Fruit fly (Drosophila melanogaster): ENCODE results near the gene CG33107.

Gene CG33107

dm6 chr3R:22552686-22553085 lies 31.8 kb downstream of the CG33107 start:
- TF ChIP-seq psq (optimal IDR thresholded peaks at IDR 0.05) (no peak), h (optimal IDR thresholded peaks at IDR 0.05) (no peak), ttk (optimal IDR thresholded peaks at IDR 0.05) (no peak), Myc (optimal IDR thresholded peaks at IDR 0.05) (no peak), Sin3A (optimal IDR thresholded peaks at IDR 0.05) (no peak), insv (optimal IDR thresholded peaks at IDR 0.05) (no peak)

- TF ChIP-seq insv (optimal IDR thresholded peaks at IDR 0.05) (no peak), h (optimal IDR thresholded peaks at IDR 0.05) (no peak), ttk (optimal IDR thresholded peaks at IDR 0.05) (no peak), Myc (optimal IDR thresholded peaks at IDR 0.05) (no peak), psq (optimal IDR thresholded peaks at IDR 0.05) (no peak), Sin3A (optimal IDR thresholded peaks at IDR 0.05) (no peak)
These were observed 34.2 kb downstream of the CG33107 start, which contains the start of gene bond for dm6 chr3R:22550306-22550812. TSS of gene bond (plus strand) at chr3R:22550680.

- TF ChIP-seq ttk (optimal IDR thresholded peaks at IDR 0.05): no peak
- TF ChIP-seq Sin3A (optimal IDR thresholded peaks at IDR 0.05): no peak
These were observed 36.9 kb downstream of the CG33107 start, which contains the start of gene AdipoR for dm6 chr3R:22547585-22548022. TSS of gene AdipoR (minus strand) at chr3R:22547846.

dm6 chr3R:22546017-22546416 lies 38.5 kb downstream of the CG33107 start:
- no peak for TF ChIP-seq psq (optimal IDR thresholded peaks at IDR 0.05)
- no peak for TF ChIP-seq ttk (optimal IDR thresholded peaks at IDR 0.05)
- TF ChIP-seq Myc (optimal IDR thresholded peaks at IDR 0.05): no peak
- TF ChIP-seq Sin3A (optimal IDR thresholded peaks at IDR 0.05): no peak
- TF ChIP-seq insv (optimal IDR thresholded peaks at IDR 0.05): no peak
- no peak for TF ChIP-seq h (optimal IDR thresholded peaks at IDR 0.05)

dm6 chr3R:22542773-22543411 lies 41.6 kb downstream of the CG33107 start:
- TF ChIP-seq psq (optimal IDR thresholded peaks at IDR 0.05) (no peak), ttk (optimal IDR thresholded peaks at IDR 0.05) (no peak), h (optimal IDR thresholded peaks at IDR 0.05) (no peak), insv (optimal IDR thresholded peaks at IDR 0.05) (no peak), Myc (optimal IDR thresholded peaks at IDR 0.05) (no peak), Sin3A (optimal IDR thresholded peaks at IDR 0.05) (no peak)

dm6 chr3R:22540686-22541085 lies 43.8 kb downstream of the CG33107 start:
- TF ChIP-seq h (optimal IDR thresholded peaks at IDR 0.05): no peak
- TF ChIP-seq Myc (optimal IDR thresholded peaks at IDR 0.05): no peak
- TF ChIP-seq Sin3A (optimal IDR thresholded peaks at IDR 0.05): no peak
- TF ChIP-seq psq (optimal IDR thresholded peaks at IDR 0.05): no peak
- TF ChIP-seq ttk (optimal IDR thresholded peaks at IDR 0.05): no peak
- TF ChIP-seq insv (optimal IDR thresholded peaks at IDR 0.05): no peak

- TF ChIP-seq psq (optimal IDR thresholded peaks at IDR 0.05): no peak
- TF ChIP-seq Myc (optimal IDR thresholded peaks at IDR 0.05): no peak
- TF ChIP-seq insv (optimal IDR thresholded peaks at IDR 0.05): no peak
- TF ChIP-seq Sin3A (optimal IDR thresholded peaks at IDR 0.05): no peak
- no peak for TF ChIP-seq h (optimal IDR thresholded peaks at IDR 0.05)
- no peak for TF ChIP-seq ttk (optimal IDR thresholded peaks at IDR 0.05)
These were observed 44.8 kb downstream of the CG33107 start, which contains the start of gene CG5326 for dm6 chr3R:22539762-22540161. TSS of gene CG5326 (minus strand) at chr3R:22539919.

- TF ChIP-seq ttk (optimal IDR thresholded peaks at IDR 0.05) (no peak), insv (optimal IDR thresholded peaks at IDR 0.05) (no peak), psq (optimal IDR thresholded peaks at IDR 0.05) (no peak), Sin3A (optimal IDR thresholded peaks at IDR 0.05) (no peak), Myc (optimal IDR thresholded peaks at IDR 0.05) (no peak), h (optimal IDR thresholded peaks at IDR 0.05) (no peak)
These were observed 45.6 kb downstream of the CG33107 start for dm6 chr3R:22538877-22539276.

dm6 chr3R:22536504-22537423 lies 47.8 kb downstream of the CG33107 start:
- TF ChIP-seq ttk (optimal IDR thresholded peaks at IDR 0.05) (no peak), insv (optimal IDR thresholded peaks at IDR 0.05) (no peak), h (optimal IDR thresholded peaks at IDR 0.05) (no peak), Sin3A (optimal IDR thresholded peaks at IDR 0.05) (no peak), Myc (optimal IDR thresholded peaks at IDR 0.05) (no peak), psq (optimal IDR thresholded peaks at IDR 0.05) (no peak)

- TF ChIP-seq insv (optimal IDR thresholded peaks at IDR 0.05) (no peak), Myc (optimal IDR thresholded peaks at IDR 0.05) (no peak), h (optimal IDR thresholded peaks at IDR 0.05) (no peak), Sin3A (optimal IDR thresholded peaks at IDR 0.05) (no peak), ttk (optimal IDR thresholded peaks at IDR 0.05) (no peak)
These were observed 48.6 kb downstream of the CG33107 start for dm6 chr3R:22535945-22536344.

- TF ChIP-seq insv (optimal IDR thresholded peaks at IDR 0.05) (no peak), psq (optimal IDR thresholded peaks at IDR 0.05) (no peak), Sin3A (optimal IDR thresholded peaks at IDR 0.05) (no peak), h (optimal IDR thresholded peaks at IDR 0.05) (no peak), ttk (optimal IDR thresholded peaks at IDR 0.05) (no peak), Myc (optimal IDR thresholded peaks at IDR 0.05) (no peak)
These were observed 50.3 kb downstream of the CG33107 start for dm6 chr3R:22533973-22534931.
